Worm (Caenorhabditis elegans): Measurements from ENCODE around the gene sre-42.

ce11 chrII:12346289-12346989 is 40.2 kb downstream of the sre-42 start:
- TF ChIP-seq pqm-1 (tag; optimal IDR thresholded peaks at IDR 0.05), result no peak
- TF ChIP-seq tbx-7 (tag; optimal IDR thresholded peaks at IDR 0.05), result no peak
- TF ChIP-seq ceh-18 (tag; optimal IDR thresholded peaks at IDR 0.05), result no peak
- TF ChIP-seq ceh-30 (tag; optimal IDR thresholded peaks at IDR 0.05), result no peak
- no peak for TF ChIP-seq nhr-11 (tag; optimal IDR thresholded peaks at IDR 0.05)
- TF ChIP-seq hlh-30 (tag; optimal IDR thresholded peaks at IDR 0.05; ENCODE audit: insufficient read depth), result no peak
- no peak for TF ChIP-seq ceh-9 (tag; optimal IDR thresholded peaks at IDR 0.05)
- no peak for TF ChIP-seq elt-4 (tag; optimal IDR thresholded peaks at IDR 0.05)
- TF ChIP-seq unc-55 (GFP tag; optimal IDR thresholded peaks at IDR 0.05), result no peak
- no peak for TF ChIP-seq elt-2 (tag; optimal IDR thresholded peaks at IDR 0.05)
- TF ChIP-seq lim-6 (tag; optimal IDR thresholded peaks at IDR 0.05), result no peak

Measured in whole organism, late embryonic.